Worm (Caenorhabditis elegans): ENCODE results near the gene Y54G2A.45.
A peak's percentile ranks its signal among the peaks of the same experiment; 100 is the strongest.
"Not testable (repeated sequence)": the region's sequence is repeated elsewhere in the genome, so short reads cannot be mapped to it uniquely, and the experiment has no call there.

Y54G2A.45 gene

DNA sequence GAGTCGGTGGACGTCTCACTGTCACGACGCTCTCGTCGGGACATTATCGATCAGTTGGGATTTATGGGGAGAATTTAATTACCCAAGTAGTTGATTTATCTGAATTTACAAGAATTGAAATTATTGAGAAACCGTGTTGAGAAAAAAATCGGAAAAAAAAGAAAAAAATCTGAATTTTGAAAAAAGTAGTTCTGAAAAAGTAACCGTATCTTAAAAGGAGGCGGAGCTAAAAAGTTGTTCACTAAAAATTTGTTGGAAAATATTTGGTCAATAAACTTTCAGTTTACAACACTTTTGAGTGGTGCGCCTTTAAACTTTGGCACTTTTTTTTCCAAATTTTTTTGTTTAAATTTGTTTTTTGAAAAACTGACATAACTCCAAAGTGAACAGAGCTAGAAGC lies 34.0 kb upstream of the Y54G2A.45 start, which contains the start of gene Y54G2A.11:
TSS of gene Y54G2A.11 (minus strand) at position 101 of the 400 bp plus-strand sequence.
- TF ChIP-seq ref-1 (GFP tag; conservative IDR thresholded peaks at IDR 0.05) (no peak), flt-1 (GFP tag; IDR thresholded peaks at IDR 0.05) (no peak), klf-2 (GFP tag; conservative IDR thresholded peaks at IDR 0.05) (no peak), T22C8.4 (GFP tag; IDR thresholded peaks at IDR 0.05) (no peak), med-1 (GFP tag; optimal IDR thresholded peaks at IDR 0.05; ENCODE audit: insufficient read depth) (no peak), tab-1 (GFP tag; IDR thresholded peaks at IDR 0.05) (no peak), ztf-29 (GFP tag; IDR thresholded peaks at IDR 0.05) (no peak), cog-1 (tag; optimal IDR thresholded peaks at IDR 0.05) (no peak), ztf-23 (GFP tag; IDR thresholded peaks at IDR 0.05) (no peak)

DNA sequence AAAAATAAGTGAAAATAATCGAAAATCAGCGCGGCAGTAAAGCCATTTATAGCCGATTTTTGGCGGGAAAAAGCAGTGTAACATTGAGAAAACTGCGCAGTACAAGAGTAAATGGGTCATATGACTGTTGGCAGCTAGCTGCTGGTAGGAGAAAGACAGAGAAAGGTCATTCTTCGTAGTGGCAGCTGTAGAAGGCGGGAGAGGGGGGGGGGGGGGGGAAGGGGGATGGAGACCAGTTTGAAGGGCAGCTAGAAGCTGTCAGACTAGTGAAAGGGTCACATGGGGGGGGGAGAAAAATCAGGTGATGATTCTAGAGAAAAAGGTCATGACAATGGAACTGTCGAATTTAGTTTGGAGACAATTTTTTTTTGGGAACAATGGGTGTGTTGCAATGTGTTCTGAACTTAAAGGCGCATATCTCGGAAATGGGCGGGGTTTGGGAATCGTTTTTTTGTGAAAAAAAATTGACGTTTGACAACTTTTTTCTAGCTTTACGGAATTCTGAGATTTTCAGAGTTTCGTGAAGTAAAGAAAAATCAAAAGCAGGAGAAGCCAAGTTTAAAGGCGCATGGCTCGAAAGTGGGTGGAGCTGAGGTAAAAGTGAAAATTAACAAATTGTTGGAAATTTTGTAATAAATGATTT lies 33.3 kb upstream of the Y54G2A.45 start:
- no peak for TF ChIP-seq flt-1 (GFP tag; IDR thresholded peaks at IDR 0.05)
- TF ChIP-seq tab-1 (GFP tag; IDR thresholded peaks at IDR 0.05), result no peak
- TF ChIP-seq cog-1 (tag; optimal IDR thresholded peaks at IDR 0.05), result no peak
- TF ChIP-seq ztf-29 (GFP tag; IDR thresholded peaks at IDR 0.05), result no peak
- no peak for TF ChIP-seq ztf-23 (GFP tag; IDR thresholded peaks at IDR 0.05)
- TF ChIP-seq klf-2 (GFP tag; conservative IDR thresholded peaks at IDR 0.05), result no peak
- TF ChIP-seq T22C8.4 (GFP tag; IDR thresholded peaks at IDR 0.05), result no peak
- no peak for TF ChIP-seq med-1 (GFP tag; optimal IDR thresholded peaks at IDR 0.05; ENCODE audit: insufficient read depth)
- TF ChIP-seq ref-1 (GFP tag; conservative IDR thresholded peaks at IDR 0.05), result no peak

DNA sequence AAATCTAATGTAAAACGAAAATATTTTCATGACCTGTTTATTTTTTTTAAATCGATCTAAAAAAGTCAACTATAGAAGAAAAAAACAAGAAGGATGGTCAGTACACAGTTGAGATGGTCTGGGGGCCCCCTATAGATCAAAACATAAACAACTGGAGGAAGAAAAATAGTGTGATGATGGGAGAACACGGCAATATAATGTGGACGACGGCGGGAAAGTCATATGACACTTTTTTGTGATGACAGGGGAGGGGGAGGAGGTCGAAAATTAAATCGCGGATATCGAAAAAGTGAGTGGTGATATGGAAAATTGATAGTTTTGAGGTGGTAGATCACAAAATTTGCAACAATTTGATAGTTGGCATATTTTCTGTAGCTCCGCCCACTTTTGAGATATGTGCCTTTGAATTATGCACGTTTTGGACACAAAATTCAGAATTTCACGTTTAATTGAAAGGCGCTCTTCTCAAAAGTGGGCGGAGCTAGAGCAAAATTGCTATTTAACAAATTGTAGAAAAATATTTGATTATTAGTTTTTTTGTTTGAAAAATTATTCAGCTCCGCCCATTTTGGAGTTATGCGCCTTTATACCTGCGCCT lies 32.2 kb upstream of the Y54G2A.45 start:
- no peak for TF ChIP-seq ztf-29 (GFP tag; IDR thresholded peaks at IDR 0.05)
- TF ChIP-seq ztf-23 (GFP tag; IDR thresholded peaks at IDR 0.05), result no peak
- TF ChIP-seq klf-2 (GFP tag; conservative IDR thresholded peaks at IDR 0.05), result no peak
- no peak for TF ChIP-seq ref-1 (GFP tag; conservative IDR thresholded peaks at IDR 0.05)
- no peak for TF ChIP-seq T22C8.4 (GFP tag; IDR thresholded peaks at IDR 0.05)
- TF ChIP-seq tab-1 (GFP tag; IDR thresholded peaks at IDR 0.05), result no peak
- no peak for TF ChIP-seq cog-1 (tag; optimal IDR thresholded peaks at IDR 0.05)
- TF ChIP-seq med-1 (GFP tag; optimal IDR thresholded peaks at IDR 0.05; ENCODE audit: insufficient read depth), result no peak
- no peak for TF ChIP-seq flt-1 (GFP tag; IDR thresholded peaks at IDR 0.05)

DNA sequence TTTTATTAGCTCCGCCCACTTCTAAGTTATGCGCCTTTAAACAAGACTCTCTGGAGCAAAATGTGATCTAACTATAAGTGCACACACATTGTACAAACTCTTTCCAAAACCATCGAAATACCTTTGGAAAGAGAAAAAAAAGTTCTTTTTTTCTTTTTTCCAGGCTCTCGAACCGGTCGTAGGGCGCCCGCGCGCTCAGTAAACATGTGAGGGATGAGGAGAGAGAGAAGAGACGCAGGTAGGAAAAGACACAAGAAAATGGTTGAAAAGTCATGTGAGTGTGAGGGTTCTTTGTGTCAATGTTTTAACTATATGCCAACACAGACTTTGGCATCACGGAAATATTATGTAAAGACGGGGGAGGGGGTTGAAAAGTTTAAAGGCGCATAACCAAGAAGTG lies 31.2 kb upstream of the Y54G2A.45 start:
- TF ChIP-seq ref-1 (GFP tag; conservative IDR thresholded peaks at IDR 0.05), result no peak
- TF ChIP-seq ztf-29 (GFP tag; IDR thresholded peaks at IDR 0.05), result no peak
- no peak for TF ChIP-seq klf-2 (GFP tag; conservative IDR thresholded peaks at IDR 0.05)
- TF ChIP-seq flt-1 (GFP tag; IDR thresholded peaks at IDR 0.05), result 0 out of 2 replicates have a peak, but pooled peaks have one; percentile 6
- TF ChIP-seq ztf-23 (GFP tag; IDR thresholded peaks at IDR 0.05), result peak; percentile 56; the same call in 1 of the 2 replicates

DNA sequence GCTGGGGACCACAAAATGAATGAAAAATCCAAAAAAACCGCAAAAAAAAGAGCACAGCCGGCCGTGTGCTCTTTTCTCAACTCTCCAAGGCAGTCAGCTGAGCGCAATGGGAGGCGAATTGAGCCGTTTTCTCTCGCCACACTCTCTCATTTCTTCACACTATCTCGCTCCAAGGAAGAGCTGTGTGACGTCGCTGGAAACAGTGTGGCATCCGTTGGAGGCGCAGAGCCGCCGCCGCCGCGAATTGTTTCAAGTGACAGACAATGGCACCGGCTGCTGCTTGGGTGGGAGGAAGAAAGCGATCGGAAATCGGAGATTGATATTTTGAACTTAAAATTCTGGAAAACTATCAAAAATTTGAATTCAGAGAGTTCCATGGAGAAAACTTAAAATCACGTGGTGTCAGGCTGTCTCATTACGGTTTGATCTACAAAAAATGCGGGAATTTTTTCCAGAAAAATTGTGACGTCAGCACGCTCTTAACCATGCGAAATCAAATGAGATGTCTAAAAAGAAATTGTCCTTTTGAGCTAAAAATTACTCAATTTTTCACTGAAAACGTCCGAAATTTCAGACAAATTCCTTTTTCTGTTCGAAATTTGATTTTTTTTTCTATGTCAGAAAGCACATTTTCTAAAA lies 29.5 kb upstream of the Y54G2A.45 start:
- TF ChIP-seq T22C8.4 (GFP tag; IDR thresholded peaks at IDR 0.05) (no peak), ref-1 (GFP tag; conservative IDR thresholded peaks at IDR 0.05) (no peak), cog-1 (tag; optimal IDR thresholded peaks at IDR 0.05) (no peak), ztf-29 (GFP tag; IDR thresholded peaks at IDR 0.05) (no peak), ztf-23 (GFP tag; IDR thresholded peaks at IDR 0.05) (no peak), tab-1 (GFP tag; IDR thresholded peaks at IDR 0.05) (no peak), med-1 (GFP tag; optimal IDR thresholded peaks at IDR 0.05; ENCODE audit: insufficient read depth) (no peak), flt-1 (GFP tag; IDR thresholded peaks at IDR 0.05) (no peak), klf-2 (GFP tag; conservative IDR thresholded peaks at IDR 0.05) (no peak)

DNA sequence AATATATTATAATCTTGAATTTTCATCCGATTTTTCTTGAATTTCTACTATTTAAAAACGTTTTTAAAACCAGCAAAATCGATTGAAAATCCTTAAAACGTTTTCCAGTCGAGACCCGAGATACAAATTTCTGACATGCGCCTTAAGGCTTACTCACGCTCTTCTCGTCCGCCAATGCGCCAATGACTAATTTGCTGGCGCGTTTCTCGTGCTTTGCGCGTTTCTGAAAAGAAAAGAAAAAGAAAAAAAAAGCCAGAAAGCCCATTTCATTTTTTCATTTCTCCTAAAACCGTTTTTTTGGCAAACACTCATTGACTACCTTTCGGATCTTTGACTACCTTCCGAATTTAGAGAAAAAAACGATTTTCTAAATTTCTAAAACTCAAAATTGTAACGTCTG lies 28.9 kb upstream of the Y54G2A.45 start:
- no peak for TF ChIP-seq cog-1 (tag; optimal IDR thresholded peaks at IDR 0.05)
- TF ChIP-seq klf-2 (GFP tag; conservative IDR thresholded peaks at IDR 0.05), result no peak
- no peak for TF ChIP-seq ztf-23 (GFP tag; IDR thresholded peaks at IDR 0.05)
- no peak for TF ChIP-seq med-1 (GFP tag; optimal IDR thresholded peaks at IDR 0.05; ENCODE audit: insufficient read depth)
- no peak for TF ChIP-seq flt-1 (GFP tag; IDR thresholded peaks at IDR 0.05)
- TF ChIP-seq T22C8.4 (GFP tag; IDR thresholded peaks at IDR 0.05), result no peak

DNA sequence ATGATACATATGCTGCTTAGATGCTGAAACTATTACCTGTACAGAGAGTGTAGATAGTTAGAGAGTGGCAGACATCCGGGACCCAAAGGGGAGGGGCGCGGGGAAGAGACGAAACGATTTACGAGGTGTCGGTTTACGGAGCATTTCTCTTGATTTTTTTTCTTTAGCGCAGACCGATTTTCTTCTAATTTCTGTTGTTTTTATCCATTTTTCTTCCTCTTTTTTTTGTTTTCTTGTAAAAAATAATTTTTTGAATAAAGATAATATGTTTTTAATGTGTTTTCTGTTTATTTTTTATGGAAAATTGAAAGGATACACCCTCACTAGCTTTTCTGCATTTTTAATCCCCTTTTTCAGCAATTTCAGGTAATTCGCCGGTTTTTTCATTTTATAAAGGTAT lies 27.8 kb upstream of the Y54G2A.45 start, which contains the start of gene Y54G2A.72:
TSS of gene Y54G2A.72 (plus strand) at position 301 of the 400 bp plus-strand sequence.
- TF ChIP-seq cog-1 (tag; optimal IDR thresholded peaks at IDR 0.05); med-1 (GFP tag; optimal IDR thresholded peaks at IDR 0.05; ENCODE audit: insufficient read depth); ref-1 (GFP tag; conservative IDR thresholded peaks at IDR 0.05): not testable (repeated sequence)

DNA sequence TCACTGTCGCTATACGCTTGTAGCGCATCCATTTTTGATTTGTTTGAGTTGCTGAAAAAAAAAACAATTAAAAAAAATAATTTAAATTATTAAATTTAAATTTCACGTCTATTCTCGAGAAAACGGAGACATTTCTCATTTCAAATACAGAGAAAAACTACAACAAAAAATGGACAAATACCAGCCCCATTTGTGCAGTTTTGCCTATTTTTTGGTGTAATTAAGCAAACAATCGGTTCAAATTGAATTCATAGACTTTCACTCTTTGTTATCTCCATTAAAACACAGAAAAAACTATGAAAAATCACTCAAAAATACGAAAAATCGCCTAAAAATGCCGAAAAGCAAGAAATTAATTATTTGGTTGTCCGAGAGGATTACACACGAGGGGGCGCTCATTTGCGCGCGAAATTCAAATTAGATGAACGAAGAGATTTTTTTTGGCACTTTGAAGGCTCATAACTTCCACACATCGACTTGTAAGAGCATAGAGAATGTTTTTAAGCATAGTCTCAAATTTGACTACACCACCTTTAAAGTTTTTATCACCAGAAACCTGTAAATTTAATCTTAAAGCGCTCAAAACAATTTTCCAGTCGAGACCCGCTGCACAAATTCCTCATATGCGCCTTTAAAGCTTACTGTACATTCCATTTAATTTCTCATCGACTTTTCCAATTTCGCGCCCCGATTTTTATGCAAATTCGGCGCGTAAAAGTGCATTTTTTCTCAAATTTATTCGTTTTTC lies 22.7 kb upstream of the Y54G2A.45 start, which contains the start of gene Y54G2A.12:
TSS of gene Y54G2A.12 (minus strand) at position 51 of the 748 bp plus-strand sequence.
- no peak for TF ChIP-seq cog-1 (tag; optimal IDR thresholded peaks at IDR 0.05)
- no peak for TF ChIP-seq tab-1 (GFP tag; IDR thresholded peaks at IDR 0.05)
- TF ChIP-seq ref-1 (GFP tag; conservative IDR thresholded peaks at IDR 0.05), result no peak
- no peak for TF ChIP-seq klf-2 (GFP tag; conservative IDR thresholded peaks at IDR 0.05)
- no peak for TF ChIP-seq ztf-29 (GFP tag; IDR thresholded peaks at IDR 0.05)
- TF ChIP-seq ztf-23 (GFP tag; IDR thresholded peaks at IDR 0.05), result no peak
- TF ChIP-seq med-1 (GFP tag; optimal IDR thresholded peaks at IDR 0.05; ENCODE audit: insufficient read depth), result no peak
- TF ChIP-seq T22C8.4 (GFP tag; IDR thresholded peaks at IDR 0.05), result no peak
- no peak for TF ChIP-seq flt-1 (GFP tag; IDR thresholded peaks at IDR 0.05)

DNA sequence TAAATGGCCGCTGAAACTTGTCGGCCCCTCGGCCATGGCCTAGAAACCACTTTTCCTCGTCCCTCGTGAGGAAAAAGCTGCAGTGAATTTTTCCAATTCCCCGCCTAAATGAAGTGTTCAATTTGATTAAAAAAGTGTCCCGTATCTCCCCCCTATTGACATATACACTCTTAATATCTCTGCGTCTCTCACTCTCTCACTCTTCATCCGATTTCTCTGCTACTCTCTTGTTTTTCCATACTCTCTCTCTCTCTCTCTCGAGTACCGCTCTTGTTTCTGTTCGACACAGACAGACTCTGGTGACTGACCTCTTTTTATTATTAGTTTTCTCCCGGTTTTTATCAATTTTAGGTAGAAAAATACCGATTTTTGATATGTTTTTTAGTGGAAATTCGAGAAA lies 20.6 kb upstream of the Y54G2A.45 start:
- TF ChIP-seq med-1 (GFP tag; optimal IDR thresholded peaks at IDR 0.05; ENCODE audit: insufficient read depth), result no peak
- no peak for TF ChIP-seq ztf-29 (GFP tag; IDR thresholded peaks at IDR 0.05)
- no peak for TF ChIP-seq tab-1 (GFP tag; IDR thresholded peaks at IDR 0.05)
- no peak for TF ChIP-seq cog-1 (tag; optimal IDR thresholded peaks at IDR 0.05)
- no peak for TF ChIP-seq ztf-23 (GFP tag; IDR thresholded peaks at IDR 0.05)
- no peak for TF ChIP-seq T22C8.4 (GFP tag; IDR thresholded peaks at IDR 0.05)
- TF ChIP-seq flt-1 (GFP tag; IDR thresholded peaks at IDR 0.05), result no peak
- TF ChIP-seq klf-2 (GFP tag; conservative IDR thresholded peaks at IDR 0.05), result no peak
- TF ChIP-seq ref-1 (GFP tag; conservative IDR thresholded peaks at IDR 0.05), result no peak
